Worm (Caenorhabditis elegans) whole organism, early embryonic: ENCODE measurements around the gene F42F12.11.

Experiments used
- B0310.2 ChIP-seq: sonication (generic microtip); optimal IDR thresholded peaks from 2 replicates; lab custom pipeline; 2016; ENCODE audit warnings: mild to moderate bottlenecking, missing genetic modification characterization, missing compliant biosample characterization
- F13C5.2 ChIP-seq: sonication (generic microtip); optimal IDR thresholded peaks from 2 replicates; lab custom pipeline; 2017; ENCODE audit warnings: mild to moderate bottlenecking, missing genetic modification characterization, inconsistent platforms, missing compliant biosample characterization
- aly-1 ChIP-seq: sonication (generic microtip); optimal IDR thresholded peaks from 2 replicates; lab custom pipeline; 2016; ENCODE audit warnings: missing genetic modification characterization, missing compliant biosample characterization
- ama-1 ChIP-seq: fragments of 150-350 bp; optimal IDR thresholded peaks from 2 replicates; lab custom pipeline; 2014
- ceh-13 ChIP-seq: fragments of 200-800 bp; sonication (Bioruptor generic); optimal IDR thresholded peaks from 2 replicates; lab custom pipeline; 2018; ENCODE audit warnings: mild to moderate bottlenecking, missing genetic modification characterization, missing compliant biosample characterization
- ceh-36 ChIP-seq: sonication (generic microtip); optimal IDR thresholded peaks from 2 replicates; lab custom pipeline; 2016; ENCODE audit warnings: missing genetic modification characterization, inconsistent platforms, missing compliant biosample characterization
- ets-7 ChIP-seq: sonication (generic microtip); optimal IDR thresholded peaks from 2 replicates; lab custom pipeline; 2016; ENCODE audit warnings: missing genotype, missing genetic modification characterization, missing compliant biosample characterization
- flt-1 ChIP-seq: fragments of 200-800 bp; sonication (Bioruptor generic); IDR thresholded peaks from 2 replicates; pipeline ENCODE4 v1.3.6; 2022; ENCODE audit warnings: missing genetic modification characterization, missing compliant biosample characterization
- hmbx-1 ChIP-seq: sonication (generic microtip); optimal IDR thresholded peaks from 2 replicates; lab custom pipeline; 2016; ENCODE audit warnings: mild to moderate bottlenecking, missing genetic modification characterization, missing compliant biosample characterization
- hmg-4 ChIP-seq: fragments of 200-800 bp; sonication (Bioruptor generic); optimal IDR thresholded peaks from 2 replicates; lab custom pipeline; 2018; ENCODE audit warnings: mild to moderate bottlenecking, missing genetic modification characterization, missing compliant biosample characterization
- hnd-1 ChIP-seq: sonication (generic microtip); optimal IDR thresholded peaks from 2 replicates; lab custom pipeline; 2016; ENCODE audit warnings: missing genetic modification characterization, missing compliant biosample characterization
- pes-1 ChIP-seq: fragments of 200-800 bp; sonication (Bioruptor generic); IDR thresholded peaks from 2 replicates; pipeline ENCODE4 v1.3.6; 2022; ENCODE audit warnings: missing genetic modification reagents, missing genetic modification characterization, missing compliant biosample characterization
- scrt-1 ChIP-seq: fragments of 200-800 bp; sonication (Bioruptor generic); IDR thresholded peaks from 2 replicates; pipeline ENCODE4 v1.3.6; 2022; ENCODE audit warnings: missing genetic modification characterization, missing compliant biosample characterization
- sea-1 ChIP-seq: fragments of 200-800 bp; sonication (Bioruptor generic); conservative IDR thresholded peaks from 2 replicates; pipeline ENCODE4 v1.3.6; 2022; ENCODE audit warnings: missing genetic modification characterization, missing compliant biosample characterization
- tbx-11 ChIP-seq: fragments of 200-800 bp; sonication (Bioruptor generic); IDR thresholded peaks from 2 replicates; pipeline ENCODE4 v1.3.6; 2022; ENCODE audit warnings: missing genetic modification characterization, missing compliant biosample characterization
- tbx-37 ChIP-seq: fragments of 200-800 bp; sonication (Bioruptor generic); conservative IDR thresholded peaks from 2 replicates; pipeline ENCODE4 v1.3.6; 2022; ENCODE audit warnings: missing genetic modification reagents, missing genetic modification characterization, missing compliant biosample characterization
- tra-4 ChIP-seq: sonication (generic microtip); optimal IDR thresholded peaks from 2 replicates; lab custom pipeline; 2017; ENCODE audit warnings: missing genetic modification characterization, missing compliant biosample characterization

F42F12.11 gene

DNA sequence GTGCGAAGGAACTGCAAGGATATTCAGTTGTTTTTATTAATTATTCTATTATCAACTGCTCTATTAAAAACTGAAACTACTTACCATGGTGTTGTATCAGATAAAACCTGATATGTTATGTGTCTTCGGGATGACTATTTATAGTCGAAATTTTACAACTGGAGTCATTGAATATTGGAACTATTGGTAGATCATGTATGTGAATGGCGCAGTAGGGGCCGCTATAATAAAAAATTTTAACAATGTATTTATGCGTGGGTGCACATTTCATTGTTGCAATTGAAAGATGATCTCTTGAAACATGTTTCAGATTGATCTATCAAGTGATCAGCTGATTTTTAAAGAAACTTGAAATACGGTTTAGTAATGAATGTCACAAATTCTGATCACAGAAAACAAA is 12.1 kb downstream of the F42F12.11 start, which contains the start of gene nspc-14:
nspc-14 (minus strand) TSS at position 101 of the 400 bp plus-strand sequence.
- TF ChIP-seq sea-1 (GFP tag; lab: Robert Waterston, UW) (no peak), F13C5.2 (no peak), hmbx-1 (no peak), tra-4 (tag; lab: Kevin White, UChicago) (no peak), ceh-13 (GFP tag; lab: Kevin White, UChicago) (no peak), pes-1 (GFP tag; lab: Robert Waterston, UW) (no peak), scrt-1 (GFP tag; lab: Robert Waterston, UW) (no peak), B0310.2 (tag; lab: Kevin White, UChicago) (no peak), hmg-4 (GFP tag; lab: Kevin White, UChicago) (no peak), tbx-37 (GFP tag; lab: Robert Waterston, UW) (no peak), ets-7 (tag; lab: Kevin White, UChicago) (no peak), hnd-1 (tag; lab: Kevin White, UChicago) (no peak), flt-1 (no peak), aly-1 (no peak)

DNA sequence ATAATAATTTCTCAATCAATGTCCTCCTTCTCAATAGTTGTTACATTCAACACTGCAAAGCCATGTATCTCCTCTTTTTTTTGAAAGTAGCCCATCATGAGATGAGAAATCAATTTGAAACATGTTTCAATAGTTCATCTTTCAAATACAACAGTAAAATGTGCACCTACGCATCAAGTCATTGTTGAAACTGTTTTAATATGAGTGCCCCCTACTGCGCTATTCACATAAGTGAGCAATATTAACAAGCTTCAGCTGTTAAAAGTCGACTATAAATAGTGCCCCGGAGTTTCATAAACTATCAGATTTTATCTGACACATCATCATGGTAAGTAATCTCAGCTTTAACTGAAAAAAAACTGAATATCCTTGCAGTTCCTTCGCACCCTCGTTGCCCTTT is 13.6 kb downstream of the F42F12.11 start, which contains the start of the genes nspc-15 and F19H6.6:
nspc-15 (plus strand) TSS at position 301 of the 400 bp plus-strand sequence.
F19H6.6 (plus strand) TSS at position 384 of the 400 bp plus-strand sequence.
- TF ChIP-seq pes-1 (GFP tag; lab: Robert Waterston, UW) (no peak), hmbx-1 (no peak), hnd-1 (tag; lab: Kevin White, UChicago) (no peak), tbx-11 (GFP tag; lab: Robert Waterston, UW) (no peak), ceh-36 (tag; lab: Kevin White, UChicago) (no peak), scrt-1 (GFP tag; lab: Robert Waterston, UW) (no peak), sea-1 (GFP tag; lab: Robert Waterston, UW) (no peak), ama-1 (no peak), hmg-4 (GFP tag; lab: Kevin White, UChicago) (no peak), ceh-13 (GFP tag; lab: Kevin White, UChicago) (no peak), tbx-37 (GFP tag; lab: Robert Waterston, UW) (no peak), ets-7 (tag; lab: Kevin White, UChicago) (no peak)

DNA sequence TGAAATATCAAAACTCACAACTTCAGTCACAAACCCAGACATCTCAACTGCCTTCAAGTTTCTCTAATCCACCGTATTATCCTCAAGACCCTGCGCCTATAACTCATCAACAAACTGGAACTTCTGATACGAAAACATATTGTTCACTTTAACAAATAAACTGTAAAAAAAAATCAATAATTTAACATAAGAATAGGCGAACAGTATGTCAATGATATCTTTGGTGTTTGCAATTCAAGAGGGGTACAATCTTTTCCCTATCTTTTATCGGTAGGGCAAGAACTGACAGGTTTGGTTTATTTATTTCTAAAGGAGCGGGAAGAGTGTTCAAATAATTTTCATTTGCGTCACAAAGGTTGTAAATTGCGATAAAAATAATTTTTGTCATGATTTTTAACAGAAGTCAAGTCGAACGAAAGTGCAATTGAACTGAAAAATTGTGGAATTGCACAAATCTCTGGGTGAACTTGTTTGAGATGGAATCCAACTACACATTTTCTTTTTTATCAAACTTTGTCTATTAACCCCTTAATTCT is 16.2 kb downstream of the F42F12.11 start:
- no peak for TF ChIP-seq scrt-1 (GFP tag; lab: Robert Waterston, UW)
- TF ChIP-seq sea-1 (GFP tag; lab: Robert Waterston, UW) = no peak
- TF ChIP-seq F13C5.2 = peak; percentile 49

DNA sequence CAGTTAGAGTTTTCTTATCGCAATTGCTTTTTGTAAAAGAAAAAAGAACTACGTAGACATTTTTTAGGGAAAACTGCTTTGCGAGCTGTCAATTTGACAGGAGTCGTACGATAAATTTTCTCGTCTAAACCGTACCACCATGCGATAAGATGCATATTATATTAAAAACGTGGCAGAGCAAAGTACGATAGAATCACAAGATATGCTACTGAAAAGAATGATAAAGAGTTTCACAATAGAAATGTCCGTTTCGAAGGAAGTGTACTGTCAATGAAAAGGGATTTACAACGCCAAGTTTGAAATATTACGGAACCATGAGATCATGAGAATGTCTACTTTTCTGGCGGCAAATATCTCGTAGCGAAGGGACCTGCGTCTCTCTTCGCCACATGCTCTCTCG is 18.0 kb downstream of the F42F12.11 start, which contains the start of gene F19H6.5:
F19H6.5 (minus strand) TSS at position 101 of the 400 bp plus-strand sequence.
- TF ChIP-seq hmg-4 (GFP tag; lab: Kevin White, UChicago) (no peak), hnd-1 (tag; lab: Kevin White, UChicago) (no peak), aly-1 (no peak), pes-1 (GFP tag; lab: Robert Waterston, UW) (no peak), ama-1 (no peak), ceh-36 (tag; lab: Kevin White, UChicago) (no peak), tbx-11 (GFP tag; lab: Robert Waterston, UW) (no peak), B0310.2 (tag; lab: Kevin White, UChicago) (no peak), tbx-37 (GFP tag; lab: Robert Waterston, UW) (no peak), ceh-13 (GFP tag; lab: Kevin White, UChicago) (no peak), tra-4 (tag; lab: Kevin White, UChicago) (no peak), hmbx-1 (no peak), ets-7 (tag; lab: Kevin White, UChicago) (no peak), scrt-1 (GFP tag; lab: Robert Waterston, UW) (no peak)

DNA sequence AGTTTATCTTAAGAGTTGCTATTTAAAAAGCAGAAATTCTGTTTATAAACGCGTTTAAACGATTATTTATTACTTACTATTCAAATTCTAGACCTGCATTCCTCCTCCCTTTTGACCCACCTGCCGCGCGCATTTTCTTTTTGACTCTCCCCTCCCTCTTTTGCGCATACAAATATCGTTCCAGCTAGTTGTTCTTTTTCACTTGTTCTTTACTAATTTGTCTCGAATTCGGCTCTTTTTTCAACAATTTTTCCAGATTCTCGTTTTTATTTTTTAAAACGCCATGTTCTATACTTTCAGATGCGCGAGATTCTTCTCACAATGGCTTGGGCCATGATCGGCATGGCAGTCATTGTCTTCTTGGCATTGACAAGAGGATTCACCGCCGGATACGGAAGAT is 18.6 kb downstream of the F42F12.11 start, which contains the start of gene F19H6.4:
F19H6.4 (plus strand) TSS at position 301 of the 400 bp plus-strand sequence.
- TF ChIP-seq hmg-4 (GFP tag; lab: Kevin White, UChicago) (no peak), hnd-1 (tag; lab: Kevin White, UChicago) (no peak), flt-1 (no peak), aly-1 (no peak), ceh-36 (tag; lab: Kevin White, UChicago) (no peak), sea-1 (GFP tag; lab: Robert Waterston, UW) (no peak), pes-1 (GFP tag; lab: Robert Waterston, UW) (no peak), B0310.2 (tag; lab: Kevin White, UChicago) (no peak), ets-7 (tag; lab: Kevin White, UChicago) (no peak), ceh-13 (GFP tag; lab: Kevin White, UChicago) (no peak), F13C5.2 (no peak), tbx-11 (GFP tag; lab: Robert Waterston, UW) (no peak), tra-4 (tag; lab: Kevin White, UChicago) (no peak), tbx-37 (GFP tag; lab: Robert Waterston, UW) (no peak), ama-1 (no peak), hmbx-1 (no peak)

DNA sequence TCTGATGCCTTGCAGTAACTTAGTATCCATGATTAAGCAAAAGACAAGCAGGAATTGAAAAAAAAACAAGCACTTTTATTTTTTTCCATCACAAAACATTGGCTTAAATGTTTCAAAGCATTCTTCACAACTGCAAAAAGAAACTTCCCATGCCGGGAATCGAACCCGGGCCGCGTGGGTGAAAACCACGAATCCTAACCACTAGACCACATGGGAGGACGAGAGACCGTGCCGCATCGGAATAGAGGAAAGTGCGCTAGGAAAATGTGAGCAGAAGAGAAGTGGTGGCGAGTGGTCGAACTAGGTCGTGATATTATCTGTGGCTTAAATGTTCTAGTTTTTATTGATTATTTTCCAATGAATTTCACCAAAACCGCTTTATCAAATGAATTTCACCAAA is 20.7 kb downstream of the F42F12.11 start:
- TF ChIP-seq aly-1 (peak; percentile 59), pes-1 (GFP tag; lab: Robert Waterston, UW) (no peak; the same call in none of the 2 replicates), flt-1 (peak; percentile 84), hmg-4 (GFP tag; lab: Kevin White, UChicago) (peak; percentile 66), ceh-36 (tag; lab: Kevin White, UChicago) (peak; percentile 60), tra-4 (tag; lab: Kevin White, UChicago) (no peak), hnd-1 (tag; lab: Kevin White, UChicago) (peak; percentile 47), sea-1 (GFP tag; lab: Robert Waterston, UW) (peak; percentile 71; the same call in 1 of the 2 replicates), ama-1 (no peak), F13C5.2 (peak; percentile 84), tbx-37 (GFP tag; lab: Robert Waterston, UW) (peak; percentile 60; the same call in 1 of the 2 replicates), scrt-1 (GFP tag; lab: Robert Waterston, UW) (peak; percentile 80), B0310.2 (tag; lab: Kevin White, UChicago) (peak; percentile 39), hmbx-1 (peak; percentile 39), ets-7 (tag; lab: Kevin White, UChicago) (peak; percentile 26), ceh-13 (GFP tag; lab: Kevin White, UChicago) (peak; percentile 55), tbx-11 (GFP tag; lab: Robert Waterston, UW) (peak; percentile 82)
